Fruit fly (Drosophila melanogaster) whole organism, embryonic: ENCODE measurements around the gene Nepl18.

Experiments
- Antp ChIP-seq: fragments of 200-800 bp; sonication (Bioruptor generic); optimal IDR thresholded peaks from 3 replicates; lab custom pipeline; 2016; ENCODE audit warnings: missing biosample characterization, missing genetic modification characterization
- CG11504 ChIP-seq: fragments of 200-800 bp; sonication (Bioruptor generic); optimal IDR thresholded peaks from 3 replicates; lab custom pipeline; 2019; ENCODE audit warnings: missing biosample characterization, mild to moderate bottlenecking, missing genetic modification characterization, moderate library complexity
- CG14050 ChIP-seq: fragments of 200-800 bp; sonication (Bioruptor generic); IDR thresholded peaks from 3 replicates; pipeline ENCODE4 v1.3.6; 2022; ENCODE audit warnings: missing biosample characterization, missing genetic modification characterization
- CG1529 ChIP-seq: fragments of 200-800 bp; sonication (Bioruptor generic); optimal IDR thresholded peaks from 3 replicates; lab custom pipeline; 2018; ENCODE audit warnings: missing biosample characterization, missing genetic modification characterization
- CG4820 ChIP-seq: fragments of 200-800 bp; sonication (Bioruptor generic); optimal IDR thresholded peaks from 3 replicates; lab custom pipeline; 2016; ENCODE audit warnings: missing biosample characterization, missing genetic modification characterization
- CG5245 ChIP-seq: fragments of 200-800 bp; sonication (Bioruptor generic); optimal IDR thresholded peaks from 3 replicates; lab custom pipeline; 2016; ENCODE audit warnings: missing biosample characterization, missing genetic modification characterization
- CG8478 ChIP-seq: fragments of >200 bp; optimal IDR thresholded peaks from 2 replicates; lab custom pipeline; 2018
- Gug ChIP-seq: fragments of 200-800 bp; sonication (Bioruptor generic); IDR thresholded peaks from 4 replicates; pipeline ENCODE4 v1.3.6; 2022; ENCODE audit warnings: missing biosample characterization, missing genetic modification characterization
- lmd ChIP-seq: fragments of 200-800 bp; sonication (Bioruptor generic); IDR thresholded peaks from 2 replicates; pipeline ENCODE4 v1.3.6; 2022; ENCODE audit warnings: missing biosample characterization, missing genetic modification characterization
- tup ChIP-seq: fragments of 200-800 bp; sonication (Bioruptor generic); optimal IDR thresholded peaks from 2 replicates; lab custom pipeline; 2016; ENCODE audit warnings: missing biosample characterization, mild to moderate bottlenecking, missing genetic modification characterization, moderate library complexity

dm6 chr3R:28904816-28905435, 29.5 kb downstream of the Nepl18 start:
- peak; percentile 90 for TF ChIP-seq lmd (GFP tag; lab: Robert Waterston, UW)
- peak; percentile 67 for TF ChIP-seq CG11504
- peak; percentile 87 for TF ChIP-seq Antp (GFP tag; lab: Kevin White, UChicago)
- TF ChIP-seq CG1529 (GFP tag; lab: Kevin White, UChicago) = peak; percentile 46
- peak; percentile 58 for TF ChIP-seq CG14050 (GFP tag; lab: Robert Waterston, UW)
- TF ChIP-seq tup (GFP tag; lab: Kevin White, UChicago) = no peak
- TF ChIP-seq CG8478 (lab: Kevin White, UChicago) = no peak
- TF ChIP-seq Gug = peak; percentile 86
- peak; percentile 33 for TF ChIP-seq CG4820 (GFP tag; lab: Kevin White, UChicago)
- TF ChIP-seq CG5245 = peak; percentile 22
